Fruit fly (Drosophila melanogaster): ENCODE measurements around the gene chinmo.

dm6 chr2L:1717247-1717646 lies 66.2 kb downstream of the chinmo start:
- TF ChIP-seq Chrac-16 (GFP tag; optimal IDR thresholded peaks at IDR 0.05) (no peak), Hr51 (GFP tag; optimal IDR thresholded peaks at IDR 0.05) (no peak)
